Fruit fly (Drosophila melanogaster) whole organism, pupa: ENCODE data around the gene cue.

Source experiments
- CG10348 ChIP-seq: fragments of 200-800 bp; sonication (Bioruptor generic); IDR thresholded peaks from 2 replicates; pipeline ENCODE4 v1.3.6; 2022; ENCODE audit warnings: missing biosample characterization, missing genetic modification characterization
- CG12605 ChIP-seq: fragments of 200-800 bp; sonication (Bioruptor generic); IDR thresholded peaks from 2 replicates; pipeline ENCODE4 v1.3.6; 2022; ENCODE audit warnings: missing biosample characterization, missing genetic modification characterization
- CG13204 ChIP-seq: fragments of 200-800 bp; sonication (Bioruptor generic); optimal IDR thresholded peaks from 2 replicates; lab custom pipeline; 2018; ENCODE audit warnings: missing biosample characterization, mild to moderate bottlenecking, missing genetic modification characterization, moderate library complexity
- CG14655 ChIP-seq: fragments of 200-800 bp; sonication (Bioruptor generic); optimal IDR thresholded peaks from 3 replicates; lab custom pipeline; 2017; ENCODE audit warnings: mild to moderate bottlenecking, missing biosample characterization, missing genetic modification reagents, missing genetic modification characterization
- CG15710 ChIP-seq: fragments of 200-800 bp; sonication (Bioruptor generic); optimal IDR thresholded peaks from 2 replicates; lab custom pipeline; 2018; ENCODE audit warnings: missing biosample characterization, mild to moderate bottlenecking, missing genetic modification characterization, moderate library complexity
- CG17806 ChIP-seq: fragments of 200-800 bp; sonication (Bioruptor generic); optimal IDR thresholded peaks from 2 replicates; lab custom pipeline; 2018; ENCODE audit warnings: missing biosample characterization, mild to moderate bottlenecking, missing genetic modification characterization, moderate library complexity
- CG32121 ChIP-seq: fragments of 200-800 bp; sonication (Bioruptor generic); IDR thresholded peaks from 2 replicates; pipeline ENCODE4 v1.3.6; 2022; ENCODE audit warnings: missing biosample characterization, missing genetic modification characterization
- CG34367 ChIP-seq: fragments of 200-800 bp; sonication (Bioruptor generic); optimal IDR thresholded peaks from 2 replicates; lab custom pipeline; 2018; ENCODE audit warnings: missing biosample characterization, mild to moderate bottlenecking, missing genetic modification characterization
- CG4496 ChIP-seq: fragments of 200-800 bp; sonication (Bioruptor generic); IDR thresholded peaks from 3 replicates; pipeline ENCODE4 v1.3.6; 2022; ENCODE audit warnings: missing biosample characterization, missing genetic modification characterization
- CG8159 ChIP-seq: fragments of 200-800 bp; sonication (Bioruptor generic); optimal IDR thresholded peaks from 3 replicates; lab custom pipeline; 2018; ENCODE audit warnings: missing biosample characterization, mild to moderate bottlenecking, missing genetic modification characterization, moderate library complexity
- CG8301 ChIP-seq: fragments of 200-800 bp; sonication (Bioruptor generic); optimal IDR thresholded peaks from 2 replicates; lab custom pipeline; 2018; ENCODE audit warnings: missing biosample characterization, mild to moderate bottlenecking, missing genetic modification characterization
- CG9948 ChIP-seq: fragments of 200-800 bp; sonication (Bioruptor generic); optimal IDR thresholded peaks from 2 replicates; lab custom pipeline; 2018; ENCODE audit warnings: missing biosample characterization, mild to moderate bottlenecking, missing genetic modification characterization, moderate library complexity
- D1 ChIP-seq: fragments of 200-800 bp; sonication (Bioruptor generic); optimal IDR thresholded peaks from 2 replicates; lab custom pipeline; 2018; ENCODE audit warnings: missing biosample characterization, mild to moderate bottlenecking, missing genetic modification characterization, moderate library complexity
- EcR ChIP-seq: fragments of 200-800 bp; sonication (Bioruptor generic); optimal IDR thresholded peaks from 3 replicates; lab custom pipeline; 2019; ENCODE audit warnings: missing biosample characterization, missing genetic modification characterization, mild to moderate bottlenecking, moderate library complexity, missing genetic modification reagents
- Ets98B ChIP-seq: fragments of 200-800 bp; sonication (Bioruptor generic); IDR thresholded peaks from 2 replicates; pipeline ENCODE4 v1.3.6; 2022; ENCODE audit warnings: missing biosample characterization, missing genetic modification characterization
- Pif1A ChIP-seq: fragments of 200-800 bp; sonication (Bioruptor generic); optimal IDR thresholded peaks from 3 replicates; lab custom pipeline; 2016; ENCODE audit warnings: missing biosample characterization, missing genetic modification characterization
- Pif1B ChIP-seq: fragments of 200-800 bp; sonication (Bioruptor generic); optimal IDR thresholded peaks from 3 replicates; lab custom pipeline; 2016; ENCODE audit warnings: missing biosample characterization, missing genetic modification characterization
- Snoo ChIP-seq: fragments of 200-800 bp; sonication (Bioruptor generic); optimal IDR thresholded peaks from 3 replicates; lab custom pipeline; 2017; ENCODE audit warnings: missing biosample characterization, mild to moderate bottlenecking, missing genetic modification characterization, inconsistent platforms
- fd96Ca ChIP-seq: fragments of 200-800 bp; sonication (Bioruptor generic); IDR thresholded peaks from 3 replicates; pipeline ENCODE4 v1.3.6; 2022; ENCODE audit warnings: missing biosample characterization, missing genetic modification characterization
- gl ChIP-seq: fragments of 200-800 bp; sonication (Bioruptor generic); optimal IDR thresholded peaks from 2 replicates; lab custom pipeline; 2018; ENCODE audit warnings: missing biosample characterization, mild to moderate bottlenecking, missing genetic modification characterization

cue gene

dm6 chr3L:1549634-1550071, 32.6 kb upstream of the cue start:
- TF ChIP-seq CG10348 (no peak), CG32121 (GFP tag; lab: Robert Waterston, UW) (no peak; the same call in 1 of the 2 replicates), CG4496 (0 out of 3 replicates have a peak, but pooled peaks have one; percentile 19)

dm6 chr3L:1549148-1549547, 32.1 kb upstream of the cue start:
- TF ChIP-seq CG13204 (GFP tag; lab: Kevin White, UChicago) (no peak), Pif1A (GFP tag; lab: Kevin White, UChicago) (no peak), CG8159 (tag; lab: Kevin White, UChicago) (no peak), CG10348 (no peak), D1 (no peak)
- TF ChIP-seq, all 21 proteins: peak for 0

- no peak for TF ChIP-seq CG14655 (GFP tag; lab: Kevin White, UChicago)
- no peak for TF ChIP-seq Pif1B (GFP tag; lab: Kevin White, UChicago)
- TF ChIP-seq CG9948 (tag; lab: Kevin White, UChicago) = peak; percentile 5
- peak; percentile 18 for TF ChIP-seq CG8159 (tag; lab: Kevin White, UChicago)
- no peak for TF ChIP-seq EcR
- TF ChIP-seq CG15710 (tag; lab: Kevin White, UChicago) = peak; percentile 41
- peak; percentile 7 for TF ChIP-seq CG34367
- no peak for TF ChIP-seq D1
- TF ChIP-seq Snoo (tag; lab: Kevin White, UChicago) = peak; percentile 54
Observed at dm6 chr3L:1548345-1548970, 31.4 kb upstream of the cue start.

- TF ChIP-seq CG8301 (tag; lab: Kevin White, UChicago) = no peak
- TF ChIP-seq CG17806 = no peak
- TF ChIP-seq EcR = no peak
- TF ChIP-seq CG4496 = no peak
- no peak for TF ChIP-seq Snoo (tag; lab: Kevin White, UChicago)
- no peak for TF ChIP-seq Pif1A (GFP tag; lab: Kevin White, UChicago)
- TF ChIP-seq CG15710 (tag; lab: Kevin White, UChicago) = no peak
- TF ChIP-seq D1 = no peak
- no peak for TF ChIP-seq fd96Ca
Observed at dm6 chr3L:1547117-1547507, 30.0 kb upstream of the cue start.

- no peak for TF ChIP-seq CG14655 (GFP tag; lab: Kevin White, UChicago)
- TF ChIP-seq Pif1A (GFP tag; lab: Kevin White, UChicago) = peak; percentile 13
- TF ChIP-seq EcR = peak; percentile 24
- no peak for TF ChIP-seq Pif1B (GFP tag; lab: Kevin White, UChicago)
- peak; percentile 44; the same call in 1 of the 2 replicates for TF ChIP-seq Ets98B (GFP tag; lab: Robert Waterston, UW)
- TF ChIP-seq CG8159 (tag; lab: Kevin White, UChicago) = no peak
- peak; percentile 39 for TF ChIP-seq Snoo (tag; lab: Kevin White, UChicago)
- peak; percentile 53 for TF ChIP-seq CG32121 (GFP tag; lab: Robert Waterston, UW)
- peak; percentile 8 for TF ChIP-seq gl (tag; lab: Kevin White, UChicago)
- TF ChIP-seq CG13204 (GFP tag; lab: Kevin White, UChicago) = no peak
- peak; percentile 50; the same call in 1 of the 2 replicates for TF ChIP-seq CG12605 (GFP tag; lab: Robert Waterston, UW)
- TF ChIP-seq CG4496 = peak; percentile 19; the same call in 1 of the 3 replicates
Observed at dm6 chr3L:1546349-1547116, 29.5 kb upstream of the cue start.

dm6 chr3L:1545693-1546329, 28.7 kb upstream of the cue start, which contains the start of the genes CG32313 and Pcyt1:
Gene CG32313 (minus strand): TSS chr3L:1545743.
Gene Pcyt1 (plus strand): TSS chr3L:1546092.
- TF ChIP-seq CG9948 (tag; lab: Kevin White, UChicago) (no peak), CG12605 (GFP tag; lab: Robert Waterston, UW) (0 out of 2 replicates have a peak, but pooled peaks have one; percentile 9), Pif1B (GFP tag; lab: Kevin White, UChicago) (peak; percentile 30), EcR (peak; percentile 30)

dm6 chr3L:1538314-1538854, 21.3 kb upstream of the cue start:
- TF ChIP-seq CG9948 (tag; lab: Kevin White, UChicago) (no peak), CG34367 (no peak), CG17806 (no peak), EcR (peak; percentile 1), CG8159 (tag; lab: Kevin White, UChicago) (peak; percentile 46), Pif1B (GFP tag; lab: Kevin White, UChicago) (no peak)
- TF ChIP-seq, all 21 proteins: peak for 2
